Fruit fly (Drosophila melanogaster): Measurements from ENCODE around the gene CG31370.

Gene CG31370

DNA sequence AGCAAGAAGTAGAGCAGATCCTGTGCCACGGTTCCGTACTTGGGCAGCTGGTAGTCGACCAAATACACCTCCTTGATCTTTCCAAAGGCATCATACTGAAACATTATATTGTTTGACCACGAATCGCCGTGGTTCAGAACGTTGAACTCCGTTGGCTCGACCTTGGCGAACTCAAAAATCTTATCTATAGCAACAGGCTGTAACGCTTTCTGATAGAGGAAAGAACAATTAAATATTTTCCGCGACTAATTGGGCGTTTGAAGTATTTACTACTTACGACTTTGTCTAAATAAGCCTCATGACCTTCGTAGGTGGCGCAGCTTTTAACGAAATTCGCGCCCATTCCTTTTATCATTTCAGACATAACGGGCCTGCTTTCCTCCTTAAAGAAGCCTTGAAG is 19.4 kb downstream of the CG31370 start:
- peak; percentile 65 for TF ChIP-seq exex (tag; optimal IDR thresholded peaks at IDR 0.05)
- TF ChIP-seq B-H2 (GFP tag; optimal IDR thresholded peaks at IDR 0.05): no peak

DNA sequence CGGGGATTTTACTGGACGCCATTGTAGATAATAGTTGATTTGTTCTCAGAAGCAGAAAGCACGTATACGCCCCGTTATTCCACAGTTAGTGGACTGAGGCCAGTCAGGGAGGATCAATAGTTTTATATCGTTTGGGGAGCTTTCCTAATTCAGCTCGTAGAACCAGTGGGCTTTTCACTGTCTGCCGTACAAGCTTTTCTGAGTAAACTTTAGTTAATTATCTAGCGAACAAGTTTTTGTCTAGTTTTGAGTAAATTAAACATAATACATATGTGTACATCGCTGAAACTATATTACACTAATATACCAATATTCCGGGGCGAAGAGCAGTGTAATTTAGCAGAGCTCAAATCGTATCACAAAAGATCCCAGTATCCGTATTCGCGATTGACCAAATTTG is 20.4 kb downstream of the CG31370 start, which contains the start of gene CG10562:
Gene CG10562, minus strand, starts transcription at position 101 of the 400 bp plus-strand sequence.
- TF ChIP-seq Dll (GFP tag; IDR thresholded peaks at IDR 0.05; ENCODE audit: partially characterized antibody): no peak
- TF ChIP-seq toy (GFP tag; IDR thresholded peaks at IDR 0.05): no peak
- no peak for TF ChIP-seq sima (GFP tag; optimal IDR thresholded peaks at IDR 0.05)
- peak; percentile 20 for TF ChIP-seq exex (tag; optimal IDR thresholded peaks at IDR 0.05)
- TF ChIP-seq mirr (GFP tag; optimal IDR thresholded peaks at IDR 0.05): no peak
- TF ChIP-seq Max (GFP tag; optimal IDR thresholded peaks at IDR 0.05): no peak
- no peak for TF ChIP-seq Mad (GFP tag; optimal IDR thresholded peaks at IDR 0.05)
- TF ChIP-seq CG5180 (GFP tag; optimal IDR thresholded peaks at IDR 0.05): no peak

DNA sequence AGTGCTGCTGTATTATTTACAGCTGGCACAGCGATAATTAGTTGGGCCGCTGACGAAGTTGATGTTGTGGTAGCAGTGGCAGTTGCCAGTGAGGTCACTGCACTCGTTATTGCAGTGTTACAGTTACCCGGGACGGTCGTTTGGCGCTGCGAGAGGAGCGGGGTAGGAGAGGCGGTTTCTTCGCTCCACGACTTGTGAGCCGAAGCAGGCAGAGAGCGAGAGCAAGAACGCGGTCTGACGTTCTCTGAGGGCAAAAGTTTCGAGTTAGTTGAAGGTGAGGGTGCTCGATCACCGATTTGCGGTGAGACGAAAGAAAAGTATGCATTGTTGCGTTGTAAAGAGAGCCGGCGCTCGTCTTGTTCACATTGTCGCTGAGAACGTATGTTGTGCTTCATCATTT is 26.3 kb downstream of the CG31370 start:
- TF ChIP-seq crol (GFP tag; IDR thresholded peaks at IDR 0.05): peak; percentile 90
- peak; percentile 59; the same call in 2 of the 4 replicates for TF ChIP-seq chinmo (GFP tag; IDR thresholded peaks at IDR 0.05; ENCODE audit: partially characterized antibody)
- 0 out of 3 replicates have a peak, but pooled peaks have one; percentile 16 for TF ChIP-seq zen2 (GFP tag; IDR thresholded peaks at IDR 0.05; ENCODE audit: partially characterized antibody)
- 0 out of 3 replicates have a peak, but pooled peaks have one; percentile 6 for TF ChIP-seq row (GFP tag; IDR thresholded peaks at IDR 0.05)
- 0 out of 3 replicates have a peak, but pooled peaks have one; percentile 20 for TF ChIP-seq gce (GFP tag; IDR thresholded peaks at IDR 0.05)

DNA sequence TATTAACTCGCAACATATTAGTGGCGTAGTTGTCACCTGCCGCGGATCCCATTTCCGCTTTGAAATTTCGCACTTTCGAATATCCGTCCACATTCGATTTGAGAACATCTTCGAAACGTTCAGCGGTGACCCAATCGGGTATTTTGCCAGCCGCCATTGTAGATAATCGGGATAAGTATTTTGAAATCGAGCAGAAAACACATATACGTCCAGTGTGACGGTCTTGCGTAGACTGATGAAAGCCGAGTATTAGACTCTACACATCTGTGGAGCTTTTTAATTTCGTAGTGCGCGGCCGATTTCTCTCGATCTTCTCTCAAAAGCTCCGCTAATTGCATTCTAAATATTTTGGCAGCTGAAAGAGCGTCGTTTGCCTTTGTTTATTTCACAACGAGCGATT is 26.8 kb downstream of the CG31370 start, which contains the start of gene CHKov1:
Gene CHKov1, minus strand, starts transcription at position 238 of the 400 bp plus-strand sequence.
- TF ChIP-seq Antp (GFP tag; optimal IDR thresholded peaks at IDR 0.05) (no peak), pita (GFP tag; optimal IDR thresholded peaks at IDR 0.05) (no peak), CG11695 (GFP tag; IDR thresholded peaks at IDR 0.05) (no peak), Lhr (GFP tag; optimal IDR thresholded peaks at IDR 0.05) (no peak), ham (GFP tag; IDR thresholded peaks at IDR 0.05) (no peak), CG10543 (GFP tag; optimal IDR thresholded peaks at IDR 0.05) (peak; percentile 11), HmgZ (tag; optimal IDR thresholded peaks at IDR 0.05) (peak; percentile 26), Neu2 (GFP tag; optimal IDR thresholded peaks at IDR 0.05; ENCODE audit: borderline replicate concordance) (no peak), jigr1 (GFP tag; IDR thresholded peaks at IDR 0.05) (no peak), CG10209 (GFP tag; optimal IDR thresholded peaks at IDR 0.05) (no peak), crp (GFP tag; optimal IDR thresholded peaks at IDR 0.05) (no peak), kni (GFP tag; optimal IDR thresholded peaks at IDR 0.05) (no peak), fd64A (GFP tag; optimal IDR thresholded peaks at IDR 0.05) (no peak), CG1792 (GFP tag; optimal IDR thresholded peaks at IDR 0.05) (no peak), rib (GFP tag; IDR thresholded peaks at IDR 0.05) (no peak), Hsf (GFP tag; optimal IDR thresholded peaks at IDR 0.05) (no peak), CG11560 (tag; IDR thresholded peaks at IDR 0.05) (no peak), cas (GFP tag; IDR thresholded peaks at IDR 0.05) (no peak), CG43689 (GFP tag; IDR thresholded peaks at IDR 0.05) (no peak), cwo (GFP tag; optimal IDR thresholded peaks at IDR 0.05) (no peak), croc (GFP tag; conservative IDR thresholded peaks at IDR 0.05) (no peak), amos (GFP tag; IDR thresholded peaks at IDR 0.05; ENCODE audit: partially characterized antibody) (peak; percentile 38; the same call in 1 of the 2 replicates), CG2712 (tag; optimal IDR thresholded peaks at IDR 0.05) (no peak), CG32767 (GFP tag; IDR thresholded peaks at IDR 0.05) (no peak), H2.0 (GFP tag; IDR thresholded peaks at IDR 0.05) (no peak), CG10959 (GFP tag; IDR thresholded peaks at IDR 0.05) (no peak), CG2199 (GFP tag; IDR thresholded peaks at IDR 0.05) (0 out of 3 replicates have a peak, but pooled peaks have one; percentile 10), phol (tag; optimal IDR thresholded peaks at IDR 0.05) (no peak), CG11093 (GFP tag; IDR thresholded peaks at IDR 0.05) (no peak), fd102C (GFP tag; optimal IDR thresholded peaks at IDR 0.05) (no peak), onecut (GFP tag; IDR thresholded peaks at IDR 0.05) (no peak), CG12299 (tag; optimal IDR thresholded peaks at IDR 0.05) (no peak)

Data from whole organism, embryonic.